Fruit fly (Drosophila melanogaster): ENCODE results near the gene CYLD.
A peak's percentile ranks its signal among the peaks of the same experiment; 100 is the strongest.

Gene CYLD

dm6 chr2L:10303786-10304185 lies 4.1 kb upstream of the CYLD start, which contains the start of gene nmd (continued):
- TF ChIP-seq gcm (GFP tag; optimal IDR thresholded peaks at IDR 0.05), result no peak

DNA sequence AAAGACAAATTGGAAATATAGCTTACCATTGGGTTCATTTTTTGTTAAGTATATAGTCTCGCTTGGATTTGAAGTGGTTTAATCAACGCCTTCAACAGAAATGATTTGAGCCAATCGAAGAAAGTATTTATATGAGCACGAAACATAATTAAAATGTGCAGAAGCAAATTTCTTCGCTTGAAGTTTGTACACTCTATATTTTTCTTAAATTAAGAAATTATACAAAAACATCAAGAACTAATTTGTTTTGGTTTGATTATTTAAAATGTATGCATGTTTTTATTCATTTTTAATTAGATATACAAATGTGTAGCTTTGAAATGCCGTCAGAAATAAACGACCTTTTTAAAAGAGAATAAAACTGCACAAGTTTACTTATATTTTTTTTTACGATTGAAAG lies 2.3 kb upstream of the CYLD start, which contains the start of gene CG13138:
Gene CG13138 (minus strand): TSS at position 101 of the 400 bp plus-strand sequence.
- TF ChIP-seq CG8388 (GFP tag; optimal IDR thresholded peaks at IDR 0.05), result no peak
- no peak for TF ChIP-seq CG12942 (GFP tag; optimal IDR thresholded peaks at IDR 0.05)
- peak; percentile 8 for TF ChIP-seq D19A (tag; optimal IDR thresholded peaks at IDR 0.05)

dm6 chr2L:10299077-10299809 lies 404 bp downstream of the CYLD start:
- TF ChIP-seq CG18764 (GFP tag; optimal IDR thresholded peaks at IDR 0.05) (no peak), br (optimal IDR thresholded peaks at IDR 0.05) (no peak), CG15073 (GFP tag; optimal IDR thresholded peaks at IDR 0.05) (no peak), Xbp1 (GFP tag; optimal IDR thresholded peaks at IDR 0.05) (peak; percentile 16), CG6254 (GFP tag; optimal IDR thresholded peaks at IDR 0.05) (no peak), tin (GFP tag; optimal IDR thresholded peaks at IDR 0.05) (no peak), CG6683 (GFP tag; optimal IDR thresholded peaks at IDR 0.05) (no peak), sd (tag; optimal IDR thresholded peaks at IDR 0.05) (no peak), cato (GFP tag; optimal IDR thresholded peaks at IDR 0.05; ENCODE audit: borderline replicate concordance) (no peak), fd64A (GFP tag; optimal IDR thresholded peaks at IDR 0.05) (no peak), CG18011 (GFP tag; optimal IDR thresholded peaks at IDR 0.05) (peak; percentile 12), Side (GFP tag; optimal IDR thresholded peaks at IDR 0.05) (no peak), Oli (tag; optimal IDR thresholded peaks at IDR 0.05) (peak; percentile 17), Dip3 (GFP tag; optimal IDR thresholded peaks at IDR 0.05) (no peak), pum (GFP tag; optimal IDR thresholded peaks at IDR 0.05) (no peak), CG4424 (GFP tag; optimal IDR thresholded peaks at IDR 0.05) (no peak), CG11085 (GFP tag; IDR thresholded peaks at IDR 0.05) (no peak), gcm2 (GFP tag; optimal IDR thresholded peaks at IDR 0.05) (no peak), Elba2 (GFP tag; optimal IDR thresholded peaks at IDR 0.05) (no peak), pfk (GFP tag; optimal IDR thresholded peaks at IDR 0.05) (no peak), corto (GFP tag; optimal IDR thresholded peaks at IDR 0.05) (no peak), phol (tag; optimal IDR thresholded peaks at IDR 0.05) (peak; percentile 5), CG1529 (GFP tag; optimal IDR thresholded peaks at IDR 0.05) (no peak), pb (GFP tag; optimal IDR thresholded peaks at IDR 0.05) (no peak), CG8089 (GFP tag; optimal IDR thresholded peaks at IDR 0.05) (no peak), fd96Cb (tag; optimal IDR thresholded peaks at IDR 0.05) (peak; percentile 9), nerfin-1 (tag; optimal IDR thresholded peaks at IDR 0.05) (peak; percentile 6), E2f2 (GFP tag; IDR thresholded peaks at IDR 0.05) (no peak), PHDP (tag; optimal IDR thresholded peaks at IDR 0.05) (peak; percentile 33), Fer3 (tag; optimal IDR thresholded peaks at IDR 0.05) (no peak), CG16813 (GFP tag; IDR thresholded peaks at IDR 0.05; ENCODE audit: partially characterized antibody) (no peak), CG7839 (tag; optimal IDR thresholded peaks at IDR 0.05) (peak; percentile 60), CG11504 (tag; optimal IDR thresholded peaks at IDR 0.05) (peak; percentile 31), Rx (GFP tag; IDR thresholded peaks at IDR 0.05) (no peak), tio (GFP tag; optimal IDR thresholded peaks at IDR 0.05) (no peak), ken (GFP tag; IDR thresholded peaks at IDR 0.05) (no peak), Nf-YA (GFP tag; IDR thresholded peaks at IDR 0.05) (no peak), emc (GFP tag; optimal IDR thresholded peaks at IDR 0.05) (no peak), nmo (GFP tag; optimal IDR thresholded peaks at IDR 0.05) (peak; percentile 30), gce (GFP tag; IDR thresholded peaks at IDR 0.05) (no peak), CG12219 (GFP tag; optimal IDR thresholded peaks at IDR 0.05) (peak; percentile 17), YL-1 (GFP tag; optimal IDR thresholded peaks at IDR 0.05) (no peak)
